Fruit fly (Drosophila melanogaster) whole organism, wandering third instar larva: ENCODE measurements around the gene Osi17.

ENCODE experiments used
- CG32264 ChIP-seq: fragments of 200-800 bp; sonication (Bioruptor generic); optimal IDR thresholded peaks from 2 replicates; lab custom pipeline; 2016; ENCODE audit warnings: missing biosample characterization, missing genetic modification characterization
- Dfd ChIP-seq: fragments of >200 bp; optimal IDR thresholded peaks from 2 replicates; lab custom pipeline; 2017; ENCODE audit warnings: missing biosample characterization, missing genetic modification characterization
- OdsH ChIP-seq: fragments of 200-800 bp; sonication (Bioruptor generic); optimal IDR thresholded peaks from 2 replicates; lab custom pipeline; 2016; ENCODE audit warnings: missing biosample characterization, mild to moderate bottlenecking, missing genetic modification characterization
- br ChIP-seq: fragments of 200-800 bp; sonication (Bioruptor generic); optimal IDR thresholded peaks from 2 replicates; lab custom pipeline; 2016; ENCODE audit warnings: missing biosample characterization, missing genetic modification characterization
- dmrt93B ChIP-seq: fragments of 200-800 bp; sonication (Bioruptor generic); optimal IDR thresholded peaks from 2 replicates; lab custom pipeline; 2018; ENCODE audit warnings: missing biosample characterization, mild to moderate bottlenecking, missing genetic modification characterization
- foxo ChIP-seq, 2 experiments: fragments of 200-800 bp; sonication (Bioruptor generic); optimal IDR thresholded peaks; 2 replicates in 1 of 2; 3 replicates in 1 of 2; lab custom pipeline; 2016 to 2017; ENCODE audit warnings: missing biosample characterization in 2 of 2, missing genetic modification characterization in 2 of 2
- usp ChIP-seq: fragments of >200 bp; optimal IDR thresholded peaks from 2 replicates; lab custom pipeline; 2017; ENCODE audit warnings: missing biosample characterization, missing genetic modification characterization

- TF ChIP-seq foxo (GFP tag; optimal IDR thresholded peaks at IDR 0.05; lab: Kevin White, UChicago) (no peak), usp (GFP tag; lab: Kevin White, UChicago) (no peak), br (GFP tag; lab: Kevin White, UChicago) (no peak), dmrt93B (GFP tag; lab: Kevin White, UChicago) (no peak), CG32264 (GFP tag; lab: Kevin White, UChicago) (no peak), Dfd (GFP tag; lab: Kevin White, UChicago) (no peak), OdsH (GFP tag; lab: Kevin White, UChicago) (no peak)
These were observed 7.8 kb upstream of the Osi17 start, which contains the start of gene CG46396 for dm6 chr3R:6303738-6304137.
